Fruit fly (Drosophila melanogaster) whole organism, embryonic: ENCODE data around the gene Lipt2.

Source experiments
- Adf1 ChIP-seq: fragments of 200-800 bp; sonication (Bioruptor generic); IDR thresholded peaks from 2 replicates; pipeline ENCODE4 v1.3.6; 2022; ENCODE audit warnings: missing biosample characterization, missing genetic modification characterization
- Bdp1 ChIP-seq: fragments of 200-800 bp; sonication (Bioruptor generic); optimal IDR thresholded peaks from 3 replicates; lab custom pipeline; 2016; ENCODE audit warnings: missing biosample characterization, missing genetic modification characterization
- CG10267 ChIP-seq: fragments of 200-800 bp; sonication (Bioruptor generic); optimal IDR thresholded peaks from 2 replicates; lab custom pipeline; 2018; ENCODE audit warnings: missing biosample characterization, mild to moderate bottlenecking, missing genetic modification characterization, moderate library complexity
- CG10321 ChIP-seq: fragments of 200-800 bp; sonication (Bioruptor generic); IDR thresholded peaks from 2 replicates; pipeline ENCODE4 v1.3.6; 2022; ENCODE audit warnings: missing biosample characterization, missing genetic modification characterization
- CG10431 ChIP-seq: fragments of 200-800 bp; sonication (Bioruptor generic); optimal IDR thresholded peaks from 3 replicates; lab custom pipeline; 2018; ENCODE audit warnings: missing biosample characterization, mild to moderate bottlenecking, missing genetic modification characterization
- CG11696 ChIP-seq: fragments of 200-800 bp; sonication (Bioruptor generic); IDR thresholded peaks from 2 replicates; pipeline ENCODE4 v1.3.6; 2022; ENCODE audit warnings: missing biosample characterization, missing genetic modification characterization
- CG11723 ChIP-seq: fragments of 200-800 bp; sonication (Bioruptor generic); optimal IDR thresholded peaks from 2 replicates; lab custom pipeline; 2017; ENCODE audit warnings: missing biosample characterization, mild to moderate bottlenecking, missing genetic modification characterization
- CG12219 ChIP-seq: fragments of 200-800 bp; sonication (Bioruptor generic); optimal IDR thresholded peaks from 3 replicates; lab custom pipeline; 2018; ENCODE audit warnings: missing biosample characterization, mild to moderate bottlenecking, missing genetic modification characterization
- CG12299 ChIP-seq: fragments of 200-800 bp; sonication (Bioruptor generic); optimal IDR thresholded peaks from 2 replicates; lab custom pipeline; 2018; ENCODE audit warnings: missing biosample characterization, mild to moderate bottlenecking, missing genetic modification characterization
- CG17186 ChIP-seq: fragments of 200-800 bp; sonication (Bioruptor generic); optimal IDR thresholded peaks from 3 replicates; lab custom pipeline; 2017; ENCODE audit warnings: missing biosample characterization, missing genetic modification reagents, missing genetic modification characterization
- CG17328 ChIP-seq: fragments of 200-800 bp; sonication (Bioruptor generic); IDR thresholded peaks from 2 replicates; pipeline ENCODE4 v1.3.6; 2022; ENCODE audit warnings: missing biosample characterization, missing genetic modification characterization
- CG17385 ChIP-seq: fragments of 200-800 bp; sonication (Bioruptor generic); optimal IDR thresholded peaks from 3 replicates; lab custom pipeline; 2018; ENCODE audit warnings: missing biosample characterization, mild to moderate bottlenecking, missing genetic modification characterization
- CG18011 ChIP-seq: fragments of 200-800 bp; sonication (Bioruptor generic); optimal IDR thresholded peaks from 2 replicates; lab custom pipeline; 2017; ENCODE audit warnings: missing biosample characterization, missing genetic modification characterization, mild to moderate bottlenecking, moderate library complexity, missing genotype
- CG1832 ChIP-seq: fragments of 200-800 bp; sonication (Bioruptor generic); optimal IDR thresholded peaks from 2 replicates; lab custom pipeline; 2017; ENCODE audit warnings: missing biosample characterization, mild to moderate bottlenecking, missing genetic modification characterization, inconsistent platforms
- CG18476 ChIP-seq: fragments of 200-800 bp; sonication (Bioruptor generic); optimal IDR thresholded peaks from 2 replicates; lab custom pipeline; 2016; ENCODE audit warnings: missing biosample characterization, mild to moderate bottlenecking, missing genetic modification characterization
- CG18619 ChIP-seq: fragments of 200-800 bp; sonication (Bioruptor generic); optimal IDR thresholded peaks from 3 replicates; lab custom pipeline; 2017; ENCODE audit warnings: missing biosample characterization, mild to moderate bottlenecking, missing genetic modification characterization
- CG4404 ChIP-seq: fragments of 200-800 bp; sonication (Bioruptor generic); IDR thresholded peaks from 2 replicates; pipeline ENCODE4 v1.3.6; 2022; ENCODE audit warnings: missing biosample characterization, missing genetic modification characterization
- CG6175 ChIP-seq: fragments of 200-800 bp; sonication (Bioruptor generic); IDR thresholded peaks from 3 replicates; pipeline ENCODE4 v1.3.6; 2022; ENCODE audit warnings: missing biosample characterization, missing genetic modification characterization
- CG7556 ChIP-seq: fragments of 200-800 bp; sonication (Bioruptor generic); optimal IDR thresholded peaks from 2 replicates; lab custom pipeline; 2017; ENCODE audit warnings: missing biosample characterization, mild to moderate bottlenecking, missing genetic modification characterization
- CkIIα-i1 ChIP-seq: fragments of 200-800 bp; sonication (Bioruptor generic); IDR thresholded peaks from 2 replicates; pipeline ENCODE4 v1.3.6; 2022; ENCODE audit warnings: missing biosample characterization, missing genetic modification characterization
- Dip2 ChIP-seq: fragments of 200-800 bp; sonication (Bioruptor generic); IDR thresholded peaks from 2 replicates; pipeline ENCODE4 v1.3.6; 2022; ENCODE audit warnings: missing biosample characterization, missing genetic modification characterization
- Ets97D ChIP-seq: fragments of 200-800 bp; sonication (Bioruptor generic); optimal IDR thresholded peaks from 3 replicates; lab custom pipeline; 2016; ENCODE audit warnings: missing biosample characterization, missing genetic modification characterization
- H2.0 ChIP-seq: fragments of 200-800 bp; sonication (Bioruptor generic); IDR thresholded peaks from 2 replicates; pipeline ENCODE4 v1.3.6; 2022; ENCODE audit warnings: missing biosample characterization, missing genetic modification characterization
- HLH4C ChIP-seq: fragments of 200-800 bp; sonication (Bioruptor generic); IDR thresholded peaks from 3 replicates; pipeline ENCODE4 v1.3.6; 2022; ENCODE audit warnings: missing biosample characterization, missing genetic modification characterization; ENCODE audit not compliant: partially characterized antibody
- Hr3 ChIP-seq: fragments of 200-800 bp; sonication (Bioruptor generic); optimal IDR thresholded peaks from 3 replicates; lab custom pipeline; 2016; ENCODE audit warnings: missing biosample characterization, missing genetic modification characterization
- Mrtf ChIP-seq: fragments of 200-800 bp; sonication (Bioruptor generic); IDR thresholded peaks from 3 replicates; pipeline ENCODE4 v1.3.6; 2022; ENCODE audit warnings: missing biosample characterization, missing genetic modification characterization
- Tbp ChIP-seq: fragments of >200 bp; optimal IDR thresholded peaks from 2 replicates; lab custom pipeline; 2018; ENCODE audit warnings: missing biosample characterization, missing genetic modification characterization
- bab2 ChIP-seq: fragments of 200-800 bp; sonication (Bioruptor generic); optimal IDR thresholded peaks from 2 replicates; lab custom pipeline; 2016; ENCODE audit warnings: missing biosample characterization, missing genetic modification characterization
- caup ChIP-seq: fragments of 200-800 bp; sonication (Bioruptor generic); optimal IDR thresholded peaks from 3 replicates; lab custom pipeline; 2017; ENCODE audit warnings: missing biosample characterization, mild to moderate bottlenecking, missing genetic modification characterization, moderate library complexity; ENCODE audit not compliant: severe bottlenecking
- corto ChIP-seq: fragments of 200-800 bp; sonication (Bioruptor generic); optimal IDR thresholded peaks from 2 replicates; lab custom pipeline; 2016; ENCODE audit warnings: missing biosample characterization, mild to moderate bottlenecking, missing genetic modification characterization, moderate library complexity
- crc ChIP-seq: fragments of 200-800 bp; sonication (Bioruptor generic); optimal IDR thresholded peaks from 2 replicates; lab custom pipeline; 2016; ENCODE audit warnings: missing biosample characterization, missing genetic modification characterization
- eve ChIP-seq, 2 experiments: fragments of >200 bp; optimal IDR thresholded peaks; 2 replicates each; lab custom pipeline; 2017; ENCODE audit warnings: missing biosample characterization in 2 of 2, missing genetic modification characterization in 2 of 2
- exex ChIP-seq: fragments of 200-800 bp; sonication (Bioruptor generic); optimal IDR thresholded peaks from 4 replicates; lab custom pipeline; 2018; ENCODE audit warnings: missing biosample characterization, mild to moderate bottlenecking, missing genetic modification characterization, moderate library complexity
- fu2 ChIP-seq: fragments of 200-800 bp; sonication (Bioruptor generic); optimal IDR thresholded peaks from 2 replicates; lab custom pipeline; 2016; ENCODE audit warnings: missing biosample characterization, missing genetic modification characterization
- gt ChIP-seq: fragments of 200-800 bp; sonication (Bioruptor generic); IDR thresholded peaks from 2 replicates; pipeline ENCODE4 v1.3.6; 2022; ENCODE audit warnings: missing biosample characterization, missing genetic modification characterization
- hbn ChIP-seq: fragments of 200-800 bp; sonication (Bioruptor generic); IDR thresholded peaks from 2 replicates; pipeline ENCODE4 v1.3.6; 2022; ENCODE audit warnings: missing biosample characterization, missing genetic modification characterization; ENCODE audit not compliant: partially characterized antibody
- her ChIP-seq: fragments of 200-800 bp; sonication (Bioruptor generic); optimal IDR thresholded peaks from 2 replicates; lab custom pipeline; 2016; ENCODE audit warnings: missing biosample characterization, missing genetic modification characterization
- hth ChIP-seq: fragments of >200 bp; optimal IDR thresholded peaks from 2 replicates; lab custom pipeline; 2017; ENCODE audit warnings: inconsistent platforms
- nerfin-1 ChIP-seq: fragments of 200-800 bp; sonication (Bioruptor generic); optimal IDR thresholded peaks from 3 replicates; lab custom pipeline; 2019; ENCODE audit warnings: missing biosample characterization, mild to moderate bottlenecking, missing genetic modification characterization, moderate library complexity
- nerfin-2 ChIP-seq: fragments of 200-800 bp; sonication (Bioruptor generic); IDR thresholded peaks from 2 replicates; pipeline ENCODE4 v1.3.6; 2022; ENCODE audit warnings: missing biosample characterization, missing genetic modification characterization; ENCODE audit not compliant: partially characterized antibody
- p53 ChIP-seq: fragments of 200-800 bp; sonication (Bioruptor generic); optimal IDR thresholded peaks from 2 replicates; lab custom pipeline; 2016; ENCODE audit warnings: missing biosample characterization, missing genetic modification characterization
- pan ChIP-seq, 4 experiments: fragments of >200 bp in 3 of 4; fragments of 200-800 bp in 1 of 4; sonication (Bioruptor generic) in 1 of 4; optimal IDR thresholded peaks in 3 of 4; IDR thresholded peaks in 1 of 4; 2 replicates each; pipeline versions ENCODE4 v1.3.6 to Lab custom; 2017 to 2022; ENCODE audit warnings: missing biosample characterization in 2 of 4, missing genetic modification characterization in 2 of 4, mixed read lengths in 1 of 4
- peb ChIP-seq: fragments of 200-800 bp; sonication (Bioruptor generic); IDR thresholded peaks from 2 replicates; pipeline ENCODE4 v1.3.6; 2022; ENCODE audit warnings: missing biosample characterization, missing genetic modification characterization
- run ChIP-seq: fragments of 200-800 bp; sonication (Bioruptor generic); optimal IDR thresholded peaks from 3 replicates; lab custom pipeline; 2018; ENCODE audit warnings: missing biosample characterization, mild to moderate bottlenecking, missing genetic modification characterization
- tgo ChIP-seq: fragments of 200-800 bp; sonication (Bioruptor generic); IDR thresholded peaks from 3 replicates; pipeline ENCODE4 v1.3.6; 2022; ENCODE audit warnings: missing biosample characterization, missing genetic modification characterization
- toy ChIP-seq: fragments of 200-800 bp; sonication (Bioruptor generic); IDR thresholded peaks from 2 replicates; pipeline ENCODE4 v1.3.6; 2022; ENCODE audit warnings: missing biosample characterization, missing genetic modification characterization
- trem ChIP-seq: fragments of 200-800 bp; optimal IDR thresholded peaks from 3 replicates; lab custom pipeline; 2019; ENCODE audit warnings: missing biosample characterization, mild to moderate bottlenecking, missing genetic modification characterization, moderate library complexity
- zen ChIP-seq: fragments of 200-800 bp; sonication (Bioruptor generic); optimal IDR thresholded peaks from 3 replicates; lab custom pipeline; 2018; ENCODE audit warnings: missing biosample characterization, mild to moderate bottlenecking, missing genetic modification characterization, moderate library complexity

Lipt2 gene

dm6 chr3R:4478220-4479037 is 41.3 kb upstream of the Lipt2 start:
- no peak for TF ChIP-seq eve (GFP tag; optimal IDR thresholded peaks at IDR 0.05; lab: Kevin White, UChicago)
- peak; percentile 88 for TF ChIP-seq tgo
- TF ChIP-seq Ets97D (GFP tag; lab: Kevin White, UChicago): peak; percentile 57
- TF ChIP-seq CG4404 (GFP tag; lab: Robert Waterston, UW): peak; percentile 12; the same call in 1 of the 2 replicates
- TF ChIP-seq p53 (GFP tag; lab: Kevin White, UChicago): peak; percentile 73
- peak; percentile 71 for TF ChIP-seq CG10267 (tag; lab: Kevin White, UChicago)
- TF ChIP-seq hth (lab: Kevin White, UChicago): no peak
- TF ChIP-seq exex (tag; lab: Kevin White, UChicago): peak; percentile 42
- TF ChIP-seq CG17385 (GFP tag; lab: Kevin White, UChicago): peak; percentile 85
- 0 out of 3 replicates have a peak, but pooled peaks have one; percentile 43 for TF ChIP-seq HLH4C (GFP tag; lab: Robert Waterston, UW)
- TF ChIP-seq CG1832: no peak
- peak; percentile 83 for TF ChIP-seq Adf1 (GFP tag; lab: Robert Waterston, UW)
- peak; percentile 42 for TF ChIP-seq nerfin-1
- 0 out of 2 replicates have a peak, but pooled peaks have one; percentile 15 for TF ChIP-seq CkIIα-i1 (GFP tag; lab: Robert Waterston, UW)
- peak; percentile 90 for TF ChIP-seq caup (GFP tag; lab: Kevin White, UChicago)
- TF ChIP-seq run: peak; percentile 41
- TF ChIP-seq peb (GFP tag; lab: Robert Waterston, UW): peak; percentile 52; the same call in 1 of the 2 replicates
- no peak for TF ChIP-seq Tbp (GFP tag; lab: Kevin White, UChicago)
- TF ChIP-seq crc (GFP tag; lab: Kevin White, UChicago): peak; percentile 58
- TF ChIP-seq bab2 (GFP tag; lab: Kevin White, UChicago): peak; percentile 90
- no peak for TF ChIP-seq nerfin-2 (GFP tag; lab: Robert Waterston, UW)
- TF ChIP-seq CG12299: peak; percentile 37
- peak; percentile 87 for TF ChIP-seq CG7556 (GFP tag; lab: Kevin White, UChicago)
- peak; percentile 63 for TF ChIP-seq corto (GFP tag; lab: Kevin White, UChicago)
- TF ChIP-seq gt (GFP tag; lab: Robert Waterston, UW): peak; percentile 33; the same call in 1 of the 2 replicates
- TF ChIP-seq CG11696 (GFP tag; lab: Robert Waterston, UW): peak; percentile 77; the same call in 1 of the 2 replicates
- TF ChIP-seq CG18011: peak; percentile 77
- peak; percentile 91 for TF ChIP-seq H2.0 (GFP tag; lab: Robert Waterston, UW)
- no peak for TF ChIP-seq Dip2 (GFP tag; lab: Robert Waterston, UW)
- TF ChIP-seq CG11723 (GFP tag; lab: Kevin White, UChicago): peak; percentile 74
- no peak for TF ChIP-seq CG17186
- peak; percentile 21; the same call in 1 of the 2 replicates for TF ChIP-seq hbn (GFP tag; lab: Robert Waterston, UW)
- TF ChIP-seq CG12219: peak; percentile 87
- TF ChIP-seq trem (tag; lab: Kevin White, UChicago): peak; percentile 61
- peak; percentile 80 for TF ChIP-seq toy (GFP tag; lab: Robert Waterston, UW)
- TF ChIP-seq pan (optimal IDR thresholded peaks at IDR 0.05; lab: Kevin White, UChicago): no peak
- TF ChIP-seq pan (GFP tag; optimal IDR thresholded peaks at IDR 0.05 in 1 of 2, IDR thresholded peaks at IDR 0.05 in 1 of 2): peak in 1 of 2 experiments; percentile 94
- peak; percentile 57; the same call in 1 of the 3 replicates for TF ChIP-seq CG6175
- no peak for TF ChIP-seq CG10321 (GFP tag; lab: Robert Waterston, UW)
- TF ChIP-seq CG10431 (GFP tag; lab: Kevin White, UChicago): peak; percentile 43
- peak; percentile 84 for TF ChIP-seq CG18476 (GFP tag; lab: Kevin White, UChicago)
- TF ChIP-seq zen (tag; lab: Kevin White, UChicago): peak; percentile 37
- TF ChIP-seq her: peak; percentile 84
- TF ChIP-seq Hr3 (GFP tag; lab: Kevin White, UChicago): peak; percentile 79
- TF ChIP-seq Bdp1 (GFP tag; lab: Kevin White, UChicago): peak; percentile 63
- peak; percentile 81 for TF ChIP-seq fu2 (GFP tag; lab: Kevin White, UChicago)
- TF ChIP-seq CG17328 (GFP tag; lab: Robert Waterston, UW): peak; percentile 92
- TF ChIP-seq Mrtf: peak; percentile 77; the same call in 2 of the 3 replicates
- peak; percentile 81 for TF ChIP-seq CG18619 (GFP tag; lab: Kevin White, UChicago)
